Fruit fly (Drosophila melanogaster) whole organism, pupa: Measurements from ENCODE around the gene CG31347.

Experiments
- CG10348 ChIP-seq: fragments of 200-800 bp; sonication (Bioruptor generic); IDR thresholded peaks from 2 replicates; pipeline ENCODE4 v1.3.6; 2022; ENCODE audit warnings: missing biosample characterization, missing genetic modification characterization
- CG12605 ChIP-seq: fragments of 200-800 bp; sonication (Bioruptor generic); IDR thresholded peaks from 2 replicates; pipeline ENCODE4 v1.3.6; 2022; ENCODE audit warnings: missing biosample characterization, missing genetic modification characterization
- CG13204 ChIP-seq: fragments of 200-800 bp; sonication (Bioruptor generic); optimal IDR thresholded peaks from 2 replicates; lab custom pipeline; 2018; ENCODE audit warnings: missing biosample characterization, mild to moderate bottlenecking, missing genetic modification characterization, moderate library complexity
- CG14655 ChIP-seq: fragments of 200-800 bp; sonication (Bioruptor generic); optimal IDR thresholded peaks from 3 replicates; lab custom pipeline; 2017; ENCODE audit warnings: mild to moderate bottlenecking, missing biosample characterization, missing genetic modification reagents, missing genetic modification characterization
- CG15710 ChIP-seq: fragments of 200-800 bp; sonication (Bioruptor generic); optimal IDR thresholded peaks from 2 replicates; lab custom pipeline; 2018; ENCODE audit warnings: missing biosample characterization, mild to moderate bottlenecking, missing genetic modification characterization, moderate library complexity
- CG17806 ChIP-seq: fragments of 200-800 bp; sonication (Bioruptor generic); optimal IDR thresholded peaks from 2 replicates; lab custom pipeline; 2018; ENCODE audit warnings: missing biosample characterization, mild to moderate bottlenecking, missing genetic modification characterization, moderate library complexity
- CG32121 ChIP-seq: fragments of 200-800 bp; sonication (Bioruptor generic); IDR thresholded peaks from 2 replicates; pipeline ENCODE4 v1.3.6; 2022; ENCODE audit warnings: missing biosample characterization, missing genetic modification characterization
- CG34367 ChIP-seq: fragments of 200-800 bp; sonication (Bioruptor generic); optimal IDR thresholded peaks from 2 replicates; lab custom pipeline; 2018; ENCODE audit warnings: missing biosample characterization, mild to moderate bottlenecking, missing genetic modification characterization
- CG4496 ChIP-seq: fragments of 200-800 bp; sonication (Bioruptor generic); IDR thresholded peaks from 3 replicates; pipeline ENCODE4 v1.3.6; 2022; ENCODE audit warnings: missing biosample characterization, missing genetic modification characterization
- CG8159 ChIP-seq: fragments of 200-800 bp; sonication (Bioruptor generic); optimal IDR thresholded peaks from 3 replicates; lab custom pipeline; 2018; ENCODE audit warnings: missing biosample characterization, mild to moderate bottlenecking, missing genetic modification characterization, moderate library complexity
- CG8301 ChIP-seq: fragments of 200-800 bp; sonication (Bioruptor generic); optimal IDR thresholded peaks from 2 replicates; lab custom pipeline; 2018; ENCODE audit warnings: missing biosample characterization, mild to moderate bottlenecking, missing genetic modification characterization
- CG9948 ChIP-seq: fragments of 200-800 bp; sonication (Bioruptor generic); optimal IDR thresholded peaks from 2 replicates; lab custom pipeline; 2018; ENCODE audit warnings: missing biosample characterization, mild to moderate bottlenecking, missing genetic modification characterization, moderate library complexity
- D1 ChIP-seq: fragments of 200-800 bp; sonication (Bioruptor generic); optimal IDR thresholded peaks from 2 replicates; lab custom pipeline; 2018; ENCODE audit warnings: missing biosample characterization, mild to moderate bottlenecking, missing genetic modification characterization, moderate library complexity
- EcR ChIP-seq: fragments of 200-800 bp; sonication (Bioruptor generic); optimal IDR thresholded peaks from 3 replicates; lab custom pipeline; 2019; ENCODE audit warnings: missing biosample characterization, missing genetic modification characterization, mild to moderate bottlenecking, moderate library complexity, missing genetic modification reagents
- Ets98B ChIP-seq: fragments of 200-800 bp; sonication (Bioruptor generic); IDR thresholded peaks from 2 replicates; pipeline ENCODE4 v1.3.6; 2022; ENCODE audit warnings: missing biosample characterization, missing genetic modification characterization
- Pif1A ChIP-seq: fragments of 200-800 bp; sonication (Bioruptor generic); optimal IDR thresholded peaks from 3 replicates; lab custom pipeline; 2016; ENCODE audit warnings: missing biosample characterization, missing genetic modification characterization
- Pif1B ChIP-seq: fragments of 200-800 bp; sonication (Bioruptor generic); optimal IDR thresholded peaks from 3 replicates; lab custom pipeline; 2016; ENCODE audit warnings: missing biosample characterization, missing genetic modification characterization
- Snoo ChIP-seq: fragments of 200-800 bp; sonication (Bioruptor generic); optimal IDR thresholded peaks from 3 replicates; lab custom pipeline; 2017; ENCODE audit warnings: missing biosample characterization, mild to moderate bottlenecking, missing genetic modification characterization, inconsistent platforms
- fd96Ca ChIP-seq: fragments of 200-800 bp; sonication (Bioruptor generic); IDR thresholded peaks from 3 replicates; pipeline ENCODE4 v1.3.6; 2022; ENCODE audit warnings: missing biosample characterization, missing genetic modification characterization
- gl ChIP-seq: fragments of 200-800 bp; sonication (Bioruptor generic); optimal IDR thresholded peaks from 2 replicates; lab custom pipeline; 2018; ENCODE audit warnings: missing biosample characterization, mild to moderate bottlenecking, missing genetic modification characterization
- rn ChIP-seq: fragments of 200-800 bp; sonication (Bioruptor generic); IDR thresholded peaks from 2 replicates; pipeline ENCODE4 v1.3.6; 2022; ENCODE audit warnings: missing biosample characterization, missing genetic modification characterization

Gene CG31347

DNA sequence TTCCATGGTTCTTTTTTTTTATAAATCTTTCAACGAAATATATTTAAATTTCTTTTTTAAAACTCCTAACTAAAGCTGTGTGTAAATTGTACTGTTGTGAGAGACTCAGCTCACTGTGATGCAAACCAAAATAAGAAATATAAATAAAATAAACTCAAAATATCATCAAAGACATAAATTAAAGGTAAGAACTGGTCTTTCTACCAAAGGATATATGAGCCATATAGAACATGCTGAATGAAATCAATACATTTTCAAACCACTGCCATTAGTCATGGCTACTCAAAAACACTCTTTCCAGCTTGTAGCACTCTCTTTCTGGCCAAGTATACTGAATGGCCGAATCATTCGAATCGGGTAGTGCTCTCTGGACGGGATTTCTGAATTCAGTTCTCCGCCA, 2.3 kb upstream of the CG31347 start, which contains the start of the genes CG14391 and NijC:
Gene CG14391, minus strand, starts transcription at position 101 of the 400 bp plus-strand sequence.
Gene NijC, plus strand, starts transcription at position 388 of the 400 bp plus-strand sequence.
- TF ChIP-seq CG17806 (tag; lab: Kevin White, UChicago) (no peak), Ets98B (GFP tag; lab: Robert Waterston, UW) (no peak), CG12605 (no peak), CG15710 (no peak)
- TF ChIP-seq, all 21 proteins: peak for 0

DNA sequence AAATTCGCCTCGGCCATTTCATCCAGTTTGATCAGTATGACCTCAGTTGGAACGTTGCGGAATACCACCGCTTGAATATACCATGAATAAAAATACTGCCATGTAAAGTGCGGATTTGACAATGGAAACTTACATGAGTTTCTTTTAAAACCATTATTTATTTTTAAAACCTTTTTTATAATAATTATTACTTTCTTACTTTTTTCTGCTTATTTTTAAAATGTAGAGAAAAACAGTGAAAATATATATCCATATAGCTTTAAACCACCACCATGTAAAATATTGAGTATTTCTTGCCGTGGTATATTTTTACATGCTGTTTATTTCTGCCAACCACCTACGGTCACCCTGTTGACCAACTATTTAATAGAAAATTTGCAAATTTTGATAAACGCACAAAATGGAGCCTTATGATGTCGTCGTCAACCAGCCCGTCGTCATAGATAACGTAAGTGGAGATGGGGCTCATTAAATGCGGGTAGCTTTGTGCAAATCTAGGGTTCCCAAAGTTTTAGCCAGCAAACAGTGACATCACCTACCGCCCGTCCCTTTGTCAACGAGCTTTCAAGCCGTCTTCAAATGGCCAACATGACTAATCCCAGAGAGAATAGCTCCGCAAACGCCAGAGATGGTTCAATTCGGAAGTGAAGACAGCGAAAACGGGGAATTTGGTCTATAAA, 835 bp downstream of the CG31347 start, which contains the start of gene Arp1:
Gene Arp1, plus strand, starts transcription at position 322 of the 680 bp plus-strand sequence.
- TF ChIP-seq Ets98B (GFP tag; lab: Robert Waterston, UW), result no peak
- no peak for TF ChIP-seq D1 (tag; lab: Kevin White, UChicago)
- TF ChIP-seq CG14655, result no peak
- TF ChIP-seq EcR (GFP tag; lab: Kevin White, UChicago), result no peak
- TF ChIP-seq CG17806 (tag; lab: Kevin White, UChicago), result no peak
- TF ChIP-seq CG10348 (GFP tag; lab: Robert Waterston, UW), result no peak
- TF ChIP-seq CG8301 (tag; lab: Kevin White, UChicago), result no peak
- TF ChIP-seq Snoo (tag; lab: Kevin White, UChicago), result no peak
- TF ChIP-seq CG12605, result no peak

DNA sequence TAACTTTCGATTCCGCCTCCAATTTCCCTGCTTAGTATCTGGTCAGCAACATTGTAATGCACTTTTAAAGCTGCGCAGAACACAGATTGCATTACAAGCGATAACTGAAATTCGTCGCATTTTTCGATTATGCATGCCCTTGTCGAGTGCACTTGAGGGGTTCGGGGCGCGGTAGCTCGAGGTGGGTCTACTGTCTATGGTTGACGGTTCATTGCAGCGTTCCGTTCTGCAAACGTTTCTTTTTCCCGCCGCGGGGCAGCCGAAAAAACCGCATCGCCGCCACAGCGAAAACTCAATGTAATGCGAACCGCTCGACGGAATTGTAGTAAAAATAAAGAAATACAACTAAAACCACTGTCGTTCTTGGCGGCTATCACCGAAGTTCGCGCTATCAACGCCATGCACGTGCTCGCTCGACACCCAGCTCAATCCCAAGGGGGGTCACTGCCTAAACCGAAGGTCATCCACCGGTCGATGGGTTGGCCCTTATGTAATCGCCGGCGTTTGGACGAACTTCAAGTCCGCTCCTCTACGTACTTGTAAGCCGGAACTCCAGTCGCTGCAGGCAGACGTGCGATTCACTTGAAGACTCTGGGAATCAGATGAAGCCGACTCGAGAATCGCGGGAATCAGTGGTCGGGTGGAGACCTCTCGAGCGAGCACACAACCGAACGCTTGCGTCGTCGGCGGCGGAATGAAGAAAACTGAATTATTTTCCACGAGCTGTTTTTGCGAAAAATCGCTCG, 3.6 kb downstream of the CG31347 start, which contains the start of gene kar:
Gene kar, minus strand, starts transcription at position 696 of the 746 bp plus-strand sequence.
- TF ChIP-seq CG10348 (GFP tag; lab: Robert Waterston, UW), result no peak
- TF ChIP-seq CG15710, result no peak
- TF ChIP-seq CG9948 (tag; lab: Kevin White, UChicago), result no peak
- TF ChIP-seq CG32121 (GFP tag; lab: Robert Waterston, UW), result no peak
- TF ChIP-seq Ets98B (GFP tag; lab: Robert Waterston, UW), result no peak

DNA sequence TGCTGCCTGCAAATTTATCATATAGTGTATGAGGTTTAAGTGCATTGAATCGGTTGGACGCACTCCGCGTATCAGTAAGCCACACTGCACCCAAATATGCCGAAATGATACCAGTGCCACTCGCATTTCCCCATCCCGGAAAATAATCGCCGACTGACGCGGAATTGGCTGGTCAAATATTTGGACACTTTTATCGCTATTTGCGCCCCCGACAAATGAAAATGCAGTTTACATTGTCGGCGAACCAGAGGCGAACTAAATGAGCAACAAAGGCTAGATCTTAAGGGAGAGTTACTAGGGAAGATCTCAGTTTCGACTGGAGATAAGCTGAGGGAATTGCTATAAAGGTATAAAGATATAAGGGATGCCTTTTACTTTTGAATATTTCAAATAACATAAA, 4.3 kb downstream of the CG31347 start:
- TF ChIP-seq gl (tag; lab: Kevin White, UChicago) (no peak), CG4496 (GFP tag; lab: Robert Waterston, UW) (no peak), fd96Ca (GFP tag; lab: Robert Waterston, UW) (no peak), CG8301 (tag; lab: Kevin White, UChicago) (no peak), CG32121 (GFP tag; lab: Robert Waterston, UW) (no peak), D1 (tag; lab: Kevin White, UChicago) (no peak), rn (GFP tag; lab: Robert Waterston, UW) (no peak), Pif1B (GFP tag; lab: Kevin White, UChicago) (no peak)

DNA sequence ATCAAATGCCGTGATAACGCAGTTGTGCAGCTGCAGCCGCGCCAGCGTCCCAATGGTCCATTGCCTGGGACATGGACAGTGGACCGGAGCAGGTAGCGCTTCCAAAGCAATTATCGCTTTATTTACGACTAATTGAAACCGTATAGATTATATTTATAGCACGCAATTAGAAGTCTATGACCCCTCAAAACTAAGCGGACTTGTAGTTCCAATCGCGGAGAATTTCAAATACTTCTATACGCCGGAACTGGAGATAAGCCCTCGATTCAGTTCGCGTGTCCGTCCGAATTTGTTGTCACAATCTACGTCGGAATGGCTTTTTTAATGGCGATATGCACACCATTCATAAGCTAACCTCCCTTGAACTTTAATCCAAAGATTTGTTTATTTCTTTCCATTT, 7.1 kb downstream of the CG31347 start:
- TF ChIP-seq rn (GFP tag; lab: Robert Waterston, UW) (no peak), CG9948 (tag; lab: Kevin White, UChicago) (no peak), Pif1B (GFP tag; lab: Kevin White, UChicago) (no peak), CG13204 (GFP tag; lab: Kevin White, UChicago) (no peak), Snoo (tag; lab: Kevin White, UChicago) (no peak), CG12605 (no peak), CG34367 (tag; lab: Kevin White, UChicago) (no peak), CG10348 (GFP tag; lab: Robert Waterston, UW) (no peak), CG8159 (no peak), CG17806 (tag; lab: Kevin White, UChicago) (no peak), CG32121 (GFP tag; lab: Robert Waterston, UW) (no peak), fd96Ca (GFP tag; lab: Robert Waterston, UW) (no peak), gl (tag; lab: Kevin White, UChicago) (no peak), CG8301 (tag; lab: Kevin White, UChicago) (no peak), EcR (GFP tag; lab: Kevin White, UChicago) (no peak)

DNA sequence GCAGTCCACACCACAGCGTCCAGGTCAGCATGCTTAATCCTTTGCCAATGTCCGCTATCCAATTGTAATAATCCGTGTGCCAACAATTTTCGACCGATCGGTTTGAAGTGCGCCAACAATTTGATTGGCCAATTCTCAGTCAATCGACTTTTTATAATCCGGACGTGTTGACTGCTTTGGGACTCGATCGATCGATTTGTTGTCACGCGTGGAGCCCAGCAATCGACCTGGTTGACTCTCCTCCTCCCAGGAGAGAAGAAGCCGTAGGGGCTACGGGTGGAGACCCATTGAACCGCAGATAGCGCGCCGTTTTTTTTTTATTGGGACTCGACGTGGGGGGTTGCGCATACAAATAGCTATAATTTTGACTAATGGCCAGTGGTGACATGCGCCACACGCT, 11.1 kb downstream of the CG31347 start, which contains the start of gene Cyp313a4:
Gene Cyp313a4, minus strand, starts transcription at position 101 of the 400 bp plus-strand sequence.
- TF ChIP-seq D1 (tag; lab: Kevin White, UChicago), result no peak
- TF ChIP-seq CG14655, result no peak
- TF ChIP-seq CG32121 (GFP tag; lab: Robert Waterston, UW), result no peak
- TF ChIP-seq rn (GFP tag; lab: Robert Waterston, UW), result no peak
- no peak for TF ChIP-seq Ets98B (GFP tag; lab: Robert Waterston, UW)
- no peak for TF ChIP-seq CG9948 (tag; lab: Kevin White, UChicago)
- no peak for TF ChIP-seq CG13204 (GFP tag; lab: Kevin White, UChicago)
- TF ChIP-seq fd96Ca (GFP tag; lab: Robert Waterston, UW), result no peak
- TF ChIP-seq CG4496 (GFP tag; lab: Robert Waterston, UW), result no peak
- TF ChIP-seq CG17806 (tag; lab: Kevin White, UChicago), result no peak
- no peak for TF ChIP-seq CG8301 (tag; lab: Kevin White, UChicago)
- no peak for TF ChIP-seq Pif1A (GFP tag; lab: Kevin White, UChicago)
- no peak for TF ChIP-seq Pif1B (GFP tag; lab: Kevin White, UChicago)
- no peak for TF ChIP-seq CG34367 (tag; lab: Kevin White, UChicago)
- TF ChIP-seq CG8159, result no peak
- no peak for TF ChIP-seq CG15710
- no peak for TF ChIP-seq gl (tag; lab: Kevin White, UChicago)
- TF ChIP-seq CG10348 (GFP tag; lab: Robert Waterston, UW), result no peak
- no peak for TF ChIP-seq Snoo (tag; lab: Kevin White, UChicago)
